Worm (Caenorhabditis elegans): Measurements from ENCODE around the gene ttbk-8.1.
A peak's percentile ranks its signal among the peaks of the same experiment; 100 is the strongest.

The ttbk-8.1 gene

ce11 chrIV:13458237-13458636 lies 13.9 kb upstream of the ttbk-8.1 start:
- TF ChIP-seq pes-1 (GFP tag; IDR thresholded peaks at IDR 0.05): no peak
- no peak for TF ChIP-seq tbx-37 (GFP tag; conservative IDR thresholded peaks at IDR 0.05)
- no peak for TF ChIP-seq ceh-13 (GFP tag; optimal IDR thresholded peaks at IDR 0.05)
- TF ChIP-seq scrt-1 (GFP tag; IDR thresholded peaks at IDR 0.05): 0 out of 2 replicates have a peak, but pooled peaks have one; percentile 5
- TF ChIP-seq hmg-4 (GFP tag; optimal IDR thresholded peaks at IDR 0.05): no peak
- TF ChIP-seq aly-1 (tag; optimal IDR thresholded peaks at IDR 0.05): no peak

DNA sequence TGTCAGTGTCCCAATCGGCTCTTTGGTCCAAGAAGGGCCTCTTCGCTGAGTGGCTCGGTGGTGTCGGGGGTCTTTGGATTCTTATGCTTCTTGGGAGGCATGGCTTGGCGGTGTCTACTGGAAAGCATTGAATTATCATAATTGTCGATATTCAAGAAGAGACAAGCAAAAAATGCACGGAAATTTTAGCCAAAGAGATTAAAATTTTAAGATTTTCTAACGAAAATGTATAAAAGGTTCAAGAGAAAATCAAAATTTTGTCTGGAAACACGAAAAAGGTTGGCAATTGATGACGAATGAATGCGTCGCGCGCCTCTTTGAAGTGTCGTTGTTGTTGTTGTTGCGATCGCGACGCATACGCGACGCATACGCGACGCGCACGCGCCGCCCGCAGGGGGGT lies 11.2 kb upstream of the ttbk-8.1 start, which contains the start of gene Y38H8A.12:
TSS of gene Y38H8A.12 (minus strand) at position 101 of the 400 bp plus-strand sequence.
- TF ChIP-seq tbx-11 (GFP tag; IDR thresholded peaks at IDR 0.05) (no peak), aly-1 (tag; optimal IDR thresholded peaks at IDR 0.05) (no peak), scrt-1 (GFP tag; IDR thresholded peaks at IDR 0.05) (no peak), hnd-1 (tag; optimal IDR thresholded peaks at IDR 0.05) (no peak), ama-1 (optimal IDR thresholded peaks at IDR 0.05) (no peak), hmbx-1 (tag; optimal IDR thresholded peaks at IDR 0.05) (no peak), ets-7 (tag; optimal IDR thresholded peaks at IDR 0.05) (no peak), B0310.2 (tag; optimal IDR thresholded peaks at IDR 0.05) (no peak), pes-1 (GFP tag; IDR thresholded peaks at IDR 0.05) (no peak), sea-1 (GFP tag; conservative IDR thresholded peaks at IDR 0.05) (no peak), hmg-4 (GFP tag; optimal IDR thresholded peaks at IDR 0.05) (no peak), ceh-36 (tag; optimal IDR thresholded peaks at IDR 0.05) (no peak), flt-1 (GFP tag; IDR thresholded peaks at IDR 0.05) (no peak), ceh-13 (GFP tag; optimal IDR thresholded peaks at IDR 0.05) (no peak), tra-4 (tag; optimal IDR thresholded peaks at IDR 0.05) (no peak)

DNA sequence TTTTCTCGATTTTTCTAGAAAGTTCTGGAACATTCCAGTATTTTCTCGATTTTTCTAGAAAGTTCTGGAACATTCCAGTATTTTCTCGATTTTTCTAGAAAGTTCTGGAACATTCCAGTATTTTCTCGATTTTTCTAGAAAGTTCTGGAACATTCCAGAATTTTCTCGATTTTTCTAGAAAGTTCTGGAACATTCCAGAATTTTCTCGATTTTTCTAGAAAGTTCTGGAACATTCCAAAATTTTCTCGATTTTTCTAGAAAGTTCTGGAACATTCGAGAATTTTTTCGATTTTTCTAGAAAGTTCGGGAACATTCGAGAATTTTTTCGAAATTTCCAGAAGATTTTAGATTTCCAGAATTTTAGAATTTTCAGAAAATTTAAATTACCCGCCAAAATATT lies 8.2 kb upstream of the ttbk-8.1 start:
- TF ChIP-seq flt-1 (GFP tag; IDR thresholded peaks at IDR 0.05) (peak; percentile 62; the same call in 1 of the 2 replicates), pes-1 (GFP tag; IDR thresholded peaks at IDR 0.05) (peak; percentile 66; the same call in 1 of the 2 replicates)

DNA sequence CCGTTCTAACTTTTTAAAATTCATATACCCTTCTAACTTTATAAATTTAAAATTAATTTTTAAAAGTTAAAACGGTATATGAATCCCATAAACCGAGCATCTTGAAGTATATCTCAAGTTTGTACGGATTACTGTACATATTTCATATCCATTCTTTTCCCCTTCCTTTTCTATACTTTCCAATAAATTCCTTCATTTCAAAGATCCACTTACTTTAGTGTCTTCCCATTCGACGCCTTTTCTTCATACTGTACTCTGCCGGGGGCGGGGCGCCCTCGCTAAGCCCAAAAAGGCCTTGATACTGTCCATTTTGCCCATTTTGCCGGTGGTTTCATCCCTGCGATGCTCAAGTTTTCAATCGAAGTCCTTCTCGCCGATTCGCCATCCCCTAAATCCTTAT lies 6.3 kb upstream of the ttbk-8.1 start, which contains the start of gene fezf-1:
TSS of gene fezf-1 (plus strand) at position 301 of the 400 bp plus-strand sequence.
- no peak for TF ChIP-seq ceh-13 (GFP tag; optimal IDR thresholded peaks at IDR 0.05)
- no peak for TF ChIP-seq scrt-1 (GFP tag; IDR thresholded peaks at IDR 0.05)
- no peak for TF ChIP-seq hmbx-1 (tag; optimal IDR thresholded peaks at IDR 0.05)
- TF ChIP-seq tra-4 (tag; optimal IDR thresholded peaks at IDR 0.05): no peak
- TF ChIP-seq tbx-37 (GFP tag; conservative IDR thresholded peaks at IDR 0.05): no peak
- TF ChIP-seq hmg-4 (GFP tag; optimal IDR thresholded peaks at IDR 0.05): no peak
- no peak for TF ChIP-seq pes-1 (GFP tag; IDR thresholded peaks at IDR 0.05)
- TF ChIP-seq F13C5.2 (tag; optimal IDR thresholded peaks at IDR 0.05): no peak
- TF ChIP-seq ets-7 (tag; optimal IDR thresholded peaks at IDR 0.05): no peak
- TF ChIP-seq ceh-36 (tag; optimal IDR thresholded peaks at IDR 0.05): no peak
- TF ChIP-seq sea-1 (GFP tag; conservative IDR thresholded peaks at IDR 0.05): no peak
- TF ChIP-seq flt-1 (GFP tag; IDR thresholded peaks at IDR 0.05): no peak
- TF ChIP-seq hnd-1 (tag; optimal IDR thresholded peaks at IDR 0.05): no peak
- no peak for TF ChIP-seq aly-1 (tag; optimal IDR thresholded peaks at IDR 0.05)
- TF ChIP-seq ama-1 (optimal IDR thresholded peaks at IDR 0.05): no peak
- no peak for TF ChIP-seq B0310.2 (tag; optimal IDR thresholded peaks at IDR 0.05)
- TF ChIP-seq tbx-11 (GFP tag; IDR thresholded peaks at IDR 0.05): no peak

ce11 chrIV:13474132-13474531 lies 2.0 kb downstream of the ttbk-8.1 start, which contains the start of gene Y38H8A.2:
TSS of gene Y38H8A.2 (plus strand) at chrIV:13474432.
- TF ChIP-seq ceh-13 (GFP tag; optimal IDR thresholded peaks at IDR 0.05) (no peak), sea-1 (GFP tag; conservative IDR thresholded peaks at IDR 0.05) (no peak), tbx-11 (GFP tag; IDR thresholded peaks at IDR 0.05) (no peak), F13C5.2 (tag; optimal IDR thresholded peaks at IDR 0.05) (no peak)

ce11 chrIV:13482469-13482868 lies 10.4 kb downstream of the ttbk-8.1 start, which contains the start of gene Y38H8A.1:
TSS of gene Y38H8A.1 (plus strand) at chrIV:13482769.
- TF ChIP-seq hmg-4 (GFP tag; optimal IDR thresholded peaks at IDR 0.05) (no peak), hnd-1 (tag; optimal IDR thresholded peaks at IDR 0.05) (no peak), F13C5.2 (tag; optimal IDR thresholded peaks at IDR 0.05) (no peak), tbx-11 (GFP tag; IDR thresholded peaks at IDR 0.05) (no peak), tbx-37 (GFP tag; conservative IDR thresholded peaks at IDR 0.05) (no peak), scrt-1 (GFP tag; IDR thresholded peaks at IDR 0.05) (no peak)

DNA sequence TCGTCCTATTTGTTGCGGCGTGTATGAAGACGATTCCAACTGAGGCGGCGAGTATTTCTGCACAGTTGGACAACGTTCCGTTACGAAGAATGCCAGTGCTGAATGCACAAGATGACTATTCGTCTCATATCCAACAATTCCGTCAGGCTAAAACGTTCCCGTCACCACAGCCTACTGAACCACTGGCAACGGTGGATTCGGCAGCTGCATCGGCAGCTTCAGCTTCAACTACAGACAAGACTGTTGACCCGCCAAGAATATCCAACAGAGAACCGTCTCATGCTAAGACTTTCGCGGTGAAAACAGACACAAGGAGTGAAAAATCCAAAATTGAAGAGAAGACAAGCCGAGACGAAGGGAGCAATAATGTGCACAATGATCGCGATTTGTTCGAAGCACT lies 11.5 kb downstream of the ttbk-8.1 start:
- no peak for TF ChIP-seq F13C5.2 (tag; optimal IDR thresholded peaks at IDR 0.05)
- no peak for TF ChIP-seq tbx-11 (GFP tag; IDR thresholded peaks at IDR 0.05)
- TF ChIP-seq tbx-37 (GFP tag; conservative IDR thresholded peaks at IDR 0.05): no peak
- no peak for TF ChIP-seq B0310.2 (tag; optimal IDR thresholded peaks at IDR 0.05)
- no peak for TF ChIP-seq pes-1 (GFP tag; IDR thresholded peaks at IDR 0.05)
- TF ChIP-seq ets-7 (tag; optimal IDR thresholded peaks at IDR 0.05): no peak
- no peak for TF ChIP-seq tra-4 (tag; optimal IDR thresholded peaks at IDR 0.05)
- no peak for TF ChIP-seq sea-1 (GFP tag; conservative IDR thresholded peaks at IDR 0.05)
- TF ChIP-seq ama-1 (optimal IDR thresholded peaks at IDR 0.05): no peak

ce11 chrIV:13487019-13487418 lies 14.9 kb downstream of the ttbk-8.1 start:
- TF ChIP-seq pes-1 (GFP tag; IDR thresholded peaks at IDR 0.05): peak; percentile 68
- no peak for TF ChIP-seq ets-7 (tag; optimal IDR thresholded peaks at IDR 0.05)

DNA sequence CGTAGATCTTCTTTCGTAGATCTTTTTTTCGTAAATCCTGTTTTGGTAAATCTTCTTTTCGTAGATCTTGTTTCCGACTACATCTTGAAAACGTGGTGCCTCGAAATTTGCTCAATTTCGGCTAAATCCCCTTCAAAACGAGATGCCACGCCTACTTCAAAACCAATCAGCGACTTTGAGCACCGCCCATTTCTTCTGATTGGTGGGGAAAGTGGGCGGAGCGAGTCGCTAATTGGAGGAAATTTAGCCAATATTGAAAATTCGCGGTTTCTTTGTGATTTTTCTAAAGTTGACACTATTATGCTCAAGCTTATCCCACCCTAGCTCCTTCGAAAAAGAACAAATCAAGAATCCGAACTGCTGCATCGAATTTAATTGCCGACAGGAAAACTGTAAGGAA lies 15.5 kb downstream of the ttbk-8.1 start:
- no peak for TF ChIP-seq sea-1 (GFP tag; conservative IDR thresholded peaks at IDR 0.05)
- no peak for TF ChIP-seq tbx-11 (GFP tag; IDR thresholded peaks at IDR 0.05)
- TF ChIP-seq ets-7 (tag; optimal IDR thresholded peaks at IDR 0.05): no peak
